Fruit fly (Drosophila melanogaster) whole organism, embryonic: ENCODE data around the gene crc.

Experiments
- Awh ChIP-seq: fragments of 200-800 bp; sonication (Bioruptor generic); IDR thresholded peaks from 2 replicates; pipeline ENCODE4, ENCODE4 v1.3.6; 2022; ENCODE audit warnings: missing biosample characterization, missing genetic modification characterization
- BtbVII ChIP-seq: fragments of 200-800 bp; sonication (Bioruptor generic); optimal IDR thresholded peaks from 3 replicates; lab custom pipeline; 2017; ENCODE audit warnings: missing biosample characterization, mild to moderate bottlenecking, missing genetic modification characterization
- CG10565 ChIP-seq: fragments of 200-800 bp; sonication (Bioruptor generic); optimal IDR thresholded peaks from 3 replicates; lab custom pipeline; 2016; ENCODE audit warnings: missing biosample characterization, mild to moderate bottlenecking, missing genetic modification characterization
- CG11398 ChIP-seq: fragments of 200-800 bp; sonication (Bioruptor generic); optimal IDR thresholded peaks from 2 replicates; lab custom pipeline; 2016; ENCODE audit warnings: missing biosample characterization, missing genetic modification characterization
- CG12071 ChIP-seq: fragments of 200-800 bp; sonication (Bioruptor generic); optimal IDR thresholded peaks from 3 replicates; lab custom pipeline; 2018; ENCODE audit warnings: missing biosample characterization, mild to moderate bottlenecking, missing genetic modification characterization
- CG12104 ChIP-seq: fragments of 200-800 bp; sonication (Bioruptor generic); optimal IDR thresholded peaks from 3 replicates; lab custom pipeline; 2016; ENCODE audit warnings: missing biosample characterization, missing genetic modification characterization
- CG12769 ChIP-seq: fragments of 200-800 bp; sonication (Bioruptor generic); optimal IDR thresholded peaks from 2 replicates; lab custom pipeline; 2019; ENCODE audit warnings: missing biosample characterization, mild to moderate bottlenecking, missing genetic modification characterization, moderate library complexity
- CG13424 ChIP-seq: fragments of 200-800 bp; sonication (Bioruptor generic); optimal IDR thresholded peaks from 2 replicates; lab custom pipeline; 2019; ENCODE audit warnings: missing biosample characterization, mild to moderate bottlenecking, missing genetic modification characterization, moderate library complexity
- CG15269 ChIP-seq: fragments of 200-800 bp; sonication (Bioruptor generic); optimal IDR thresholded peaks from 2 replicates; lab custom pipeline; 2018; ENCODE audit warnings: missing biosample characterization, mild to moderate bottlenecking, missing genetic modification characterization, moderate library complexity
- CG17385 ChIP-seq: fragments of 200-800 bp; sonication (Bioruptor generic); optimal IDR thresholded peaks from 3 replicates; lab custom pipeline; 2018; ENCODE audit warnings: missing biosample characterization, mild to moderate bottlenecking, missing genetic modification characterization
- CG2202 ChIP-seq: fragments of 200-800 bp; sonication (Bioruptor generic); optimal IDR thresholded peaks from 2 replicates; lab custom pipeline; 2018; ENCODE audit warnings: missing biosample characterization, mild to moderate bottlenecking, missing genetic modification characterization
- CG30403 ChIP-seq: fragments of 200-800 bp; sonication (Bioruptor generic); optimal IDR thresholded peaks from 3 replicates; lab custom pipeline; 2016; ENCODE audit warnings: missing biosample characterization, missing genetic modification characterization
- CG42726 ChIP-seq: fragments of 200-800 bp; sonication (Bioruptor generic); IDR thresholded peaks from 2 replicates; pipeline ENCODE4 v1.3.6; 2022; ENCODE audit warnings: missing biosample characterization, missing genetic modification characterization; ENCODE audit not compliant: partially characterized antibody
- CG4617 ChIP-seq: fragments of 200-800 bp; sonication (Bioruptor generic); optimal IDR thresholded peaks from 3 replicates; lab custom pipeline; 2016; ENCODE audit warnings: missing biosample characterization, missing genetic modification characterization, borderline replicate concordance
- CG6175 ChIP-seq: fragments of 200-800 bp; sonication (Bioruptor generic); IDR thresholded peaks from 3 replicates; pipeline ENCODE4 v1.3.6; 2022; ENCODE audit warnings: missing biosample characterization, missing genetic modification characterization
- CG7745 ChIP-seq: fragments of 200-800 bp; sonication (Bioruptor generic); optimal IDR thresholded peaks from 2 replicates; lab custom pipeline; 2018; ENCODE audit warnings: missing biosample characterization, mild to moderate bottlenecking, missing genetic modification characterization, moderate library complexity
- CG7839 ChIP-seq: fragments of 200-800 bp; sonication (Bioruptor generic); optimal IDR thresholded peaks from 3 replicates; lab custom pipeline; 2018; ENCODE audit warnings: missing biosample characterization, mild to moderate bottlenecking, missing genetic modification characterization, moderate library complexity
- CG7963 ChIP-seq: fragments of 200-800 bp; sonication (Bioruptor generic); IDR thresholded peaks from 3 replicates; pipeline ENCODE4 v1.3.6; 2022; ENCODE audit warnings: missing biosample characterization, missing genetic modification characterization; ENCODE audit not compliant: partially characterized antibody
- CG8089 ChIP-seq: fragments of 200-800 bp; sonication (Bioruptor generic); optimal IDR thresholded peaks from 3 replicates; lab custom pipeline; 2016; ENCODE audit warnings: missing biosample characterization, missing genetic modification characterization
- CG8765 ChIP-seq: fragments of 200-800 bp; sonication (Bioruptor generic); IDR thresholded peaks from 2 replicates; pipeline ENCODE4 v1.3.6; 2022; ENCODE audit warnings: missing biosample characterization, missing genetic modification characterization
- D19B ChIP-seq: fragments of 200-800 bp; sonication (Bioruptor generic); optimal IDR thresholded peaks from 2 replicates; lab custom pipeline; 2017; ENCODE audit warnings: missing biosample characterization, mild to moderate bottlenecking, missing genetic modification characterization
- Dll ChIP-seq: fragments of 200-800 bp; sonication (Bioruptor generic); IDR thresholded peaks from 4 replicates; pipeline ENCODE4 v1.3.6; 2022; ENCODE audit warnings: missing biosample characterization, missing genetic modification characterization; ENCODE audit not compliant: partially characterized antibody
- Dp ChIP-seq: fragments of 200-800 bp; sonication (Bioruptor generic); optimal IDR thresholded peaks from 2 replicates; lab custom pipeline; 2018; ENCODE audit warnings: missing biosample characterization, mild to moderate bottlenecking, missing genetic modification characterization, moderate library complexity
- HmgZ ChIP-seq: fragments of 200-800 bp; sonication (Bioruptor generic); optimal IDR thresholded peaks from 2 replicates; lab custom pipeline; 2018; ENCODE audit warnings: missing biosample characterization, mild to moderate bottlenecking, missing genetic modification characterization
- Hmr ChIP-seq: fragments of 200-800 bp; sonication (Bioruptor generic); optimal IDR thresholded peaks from 3 replicates; lab custom pipeline; 2017; ENCODE audit warnings: mild to moderate bottlenecking, missing biosample characterization, missing genetic modification reagents, missing genetic modification characterization
- Hr51 ChIP-seq, 2 experiments: fragments of 200-800 bp; sonication (Bioruptor generic); optimal IDR thresholded peaks; 2 replicates in 1 of 2; 3 replicates in 1 of 2; lab custom pipeline; 2016 to 2018; ENCODE audit warnings: missing biosample characterization in 2 of 2, missing genetic modification characterization in 2 of 2, mild to moderate bottlenecking in 1 of 2, moderate library complexity in 1 of 2
- Meics ChIP-seq: fragments of 200-800 bp; sonication (Bioruptor generic); optimal IDR thresholded peaks from 2 replicates; lab custom pipeline; 2017; ENCODE audit warnings: missing biosample characterization, mild to moderate bottlenecking, missing genetic modification characterization
- Myb ChIP-seq: fragments of 200-800 bp; sonication (Bioruptor generic); optimal IDR thresholded peaks from 2 replicates; lab custom pipeline; 2016; ENCODE audit warnings: missing biosample characterization, missing genetic modification characterization
- Pdp1 ChIP-seq, 2 experiments: fragments of 200-800 bp; sonication (Bioruptor generic); optimal IDR thresholded peaks; 3 replicates each; lab custom pipeline; 2016; ENCODE audit warnings: missing biosample characterization in 2 of 2, missing genetic modification characterization in 2 of 2, mild to moderate bottlenecking in 1 of 2, moderate library complexity in 1 of 2
- Ravus ChIP-seq: fragments of 200-800 bp; sonication (Bioruptor generic); IDR thresholded peaks from 2 replicates; pipeline ENCODE4 v1.3.6; 2022; ENCODE audit warnings: missing biosample characterization, missing genetic modification characterization
- Stat92E ChIP-seq, 3 experiments: fragments of >200 bp in 2 of 3; fragments of 200-800 bp in 1 of 3; sonication (Bioruptor generic) in 1 of 3; optimal IDR thresholded peaks; 2 replicates each; lab custom pipeline; 2017 to 2019; ENCODE audit warnings: missing biosample characterization in 3 of 3, missing genetic modification characterization in 3 of 3, mild to moderate bottlenecking in 1 of 3, moderate library complexity in 1 of 3
- Trl ChIP-seq, 3 experiments: fragments of >200 bp in 2 of 3; fragments of 200-800 bp in 1 of 3; sonication (Bioruptor generic) in 1 of 3; optimal IDR thresholded peaks; 2 replicates in 1 of 3; 3 replicates in 2 of 3; lab custom pipeline; 2016 to 2017; ENCODE audit warnings: missing biosample characterization in 1 of 3, missing genetic modification characterization in 1 of 3
- aop ChIP-seq: fragments of 200-800 bp; sonication (Bioruptor generic); IDR thresholded peaks from 2 replicates; pipeline ENCODE4 v1.3.6; 2022; ENCODE audit warnings: missing biosample characterization, missing genetic modification characterization
- bsh ChIP-seq, 2 experiments: fragments of 200-800 bp; sonication (Bioruptor generic); optimal IDR thresholded peaks; 2 replicates each; lab custom pipeline; 2017 to 2018; ENCODE audit warnings: mild to moderate bottlenecking in 2 of 2, missing biosample characterization in 2 of 2, missing genetic modification characterization in 2 of 2, moderate library complexity in 1 of 2
- cwo ChIP-seq: fragments of 200-800 bp; sonication (Bioruptor generic); optimal IDR thresholded peaks from 3 replicates; lab custom pipeline; 2017; ENCODE audit warnings: missing biosample characterization, missing genetic modification characterization, mild to moderate bottlenecking, moderate library complexity, missing genetic modification reagents
- danr ChIP-seq: fragments of 200-800 bp; sonication (Bioruptor generic); IDR thresholded peaks from 2 replicates; pipeline ENCODE4 v1.3.6; 2022; ENCODE audit warnings: missing biosample characterization, missing genetic modification characterization
- eyg ChIP-seq: fragments of 200-800 bp; sonication (Bioruptor generic); optimal IDR thresholded peaks from 3 replicates; lab custom pipeline; 2016; ENCODE audit warnings: missing biosample characterization, missing genetic modification characterization
- ftz-f1 ChIP-seq: fragments of 200-800 bp; sonication (Bioruptor generic); optimal IDR thresholded peaks from 2 replicates; lab custom pipeline; 2016; ENCODE audit warnings: missing biosample characterization, missing genetic modification characterization
- grau ChIP-seq: fragments of 200-800 bp; optimal IDR thresholded peaks from 3 replicates; lab custom pipeline; 2019; ENCODE audit warnings: missing biosample characterization, mild to moderate bottlenecking, missing genetic modification characterization, moderate library complexity
- lola ChIP-seq, 3 experiments: fragments of >200 bp in 2 of 3; fragments of 200-800 bp in 1 of 3; sonication (Bioruptor generic) in 1 of 3; optimal IDR thresholded peaks; 2 replicates each; lab custom pipeline; 2017 to 2019; ENCODE audit warnings: missing biosample characterization in 3 of 3, missing genetic modification characterization in 3 of 3, mild to moderate bottlenecking in 1 of 3, moderate library complexity in 1 of 3
- maf-S ChIP-seq: fragments of 200-800 bp; sonication (Bioruptor generic); optimal IDR thresholded peaks from 2 replicates; lab custom pipeline; 2016; ENCODE audit warnings: missing biosample characterization, missing genetic modification characterization
- prd ChIP-seq, 3 experiments: fragments of >200 bp in 2 of 3; fragments of 200-800 bp in 1 of 3; sonication (Bioruptor generic) in 1 of 3; optimal IDR thresholded peaks in 2 of 3; IDR thresholded peaks in 1 of 3; 2 replicates in 2 of 3; 3 replicates in 1 of 3; pipeline versions ENCODE4 v1.3.6 to Lab custom; 2017 to 2022; ENCODE audit warnings: missing biosample characterization in 1 of 3, missing genetic modification characterization in 1 of 3
- psq ChIP-seq: fragments of 200-800 bp; sonication (Bioruptor generic); optimal IDR thresholded peaks from 2 replicates; lab custom pipeline; 2017; ENCODE audit warnings: missing biosample characterization, missing genetic modification characterization
- slbo ChIP-seq: fragments of 200-800 bp; sonication (Bioruptor generic); IDR thresholded peaks from 2 replicates; pipeline ENCODE4 v1.3.6; 2022; ENCODE audit warnings: missing biosample characterization, missing genetic modification characterization
- tna ChIP-seq: fragments of 200-800 bp; sonication (Bioruptor generic); IDR thresholded peaks from 2 replicates; pipeline ENCODE4 v1.3.6; 2022; ENCODE audit warnings: missing biosample characterization, missing genetic modification characterization; ENCODE audit not compliant: partially characterized antibody
- twi ChIP-seq: fragments of 200-800 bp; optimal IDR thresholded peaks from 2 replicates; lab custom pipeline; 2019; ENCODE audit warnings: missing biosample characterization, mild to moderate bottlenecking, missing genetic modification characterization, moderate library complexity
- z ChIP-seq: fragments of 200-800 bp; sonication (Bioruptor generic); IDR thresholded peaks from 3 replicates; pipeline ENCODE4 v1.3.6; 2022; ENCODE audit warnings: missing biosample characterization, missing genetic modification characterization

Gene crc

dm6 chr2L:21309754-21310426 is 776 bp upstream of the crc start, which contains the start of gene Mondo (continued):
- TF ChIP-seq CG12104 (GFP tag; lab: Kevin White, UChicago) (no peak), CG30403 (GFP tag; lab: Kevin White, UChicago) (no peak), BtbVII (GFP tag; lab: Kevin White, UChicago) (no peak), CG12071 (GFP tag; lab: Kevin White, UChicago) (no peak), psq (GFP tag; lab: Kevin White, UChicago) (no peak), Awh (GFP tag; lab: Robert Waterston, UW) (peak; percentile 35), maf-S (GFP tag; lab: Kevin White, UChicago) (no peak), CG8089 (GFP tag; lab: Kevin White, UChicago) (no peak), Stat92E (GFP tag; optimal IDR thresholded peaks at IDR 0.05; lab: Kevin White, UChicago) (peak in 1 of 3 experiments; percentile 8), prd (optimal IDR thresholded peaks at IDR 0.05; lab: Kevin White, UChicago) (no peak), prd (GFP tag; IDR thresholded peaks at IDR 0.05; lab: Robert Waterston, UW) (peak; percentile 75), CG8765 (GFP tag; lab: Robert Waterston, UW) (no peak), Hmr (peak; percentile 2), Dp (GFP tag; lab: Kevin White, UChicago) (no peak), CG15269 (tag; lab: Kevin White, UChicago) (peak; percentile 44), Ravus (GFP tag; lab: Robert Waterston, UW) (no peak), Trl (optimal IDR thresholded peaks at IDR 0.05; lab: Kevin White, UChicago) (peak in 1 of 2 experiments; percentile 44), Trl (GFP tag; optimal IDR thresholded peaks at IDR 0.05; lab: Kevin White, UChicago) (no peak), CG2202 (no peak), eyg (GFP tag; lab: Kevin White, UChicago) (no peak), Hr51 (GFP tag; optimal IDR thresholded peaks at IDR 0.05; lab: Kevin White, UChicago) (peak in 1 of 2 experiments; percentile 41), lola (GFP tag; optimal IDR thresholded peaks at IDR 0.05; lab: Kevin White, UChicago) (no peak), CG12769 (tag; lab: Kevin White, UChicago) (peak; percentile 61), ftz-f1 (peak; percentile 96), CG4617 (peak; percentile 24), slbo (GFP tag; lab: Robert Waterston, UW) (peak; percentile 55), HmgZ (tag; lab: Kevin White, UChicago) (peak; percentile 6), CG7839 (peak; percentile 63), Meics (GFP tag; lab: Kevin White, UChicago) (peak; percentile 42), CG7963 (GFP tag; lab: Robert Waterston, UW) (no peak), CG17385 (GFP tag; lab: Kevin White, UChicago) (peak; percentile 34), Dll (GFP tag; lab: Robert Waterston, UW) (0 out of 4 replicates have a peak, but pooled peaks have one; percentile 10), tna (GFP tag; lab: Robert Waterston, UW) (no peak), D19B (GFP tag; lab: Kevin White, UChicago) (peak; percentile 10), CG11398 (GFP tag; lab: Kevin White, UChicago) (peak; percentile 7), aop (GFP tag; lab: Robert Waterston, UW) (no peak), danr (GFP tag; lab: Robert Waterston, UW) (no peak)

dm6 chr2L:21311200-21311689 is 579 bp downstream of the crc start:
- peak; percentile 64 for TF ChIP-seq grau (tag; lab: Kevin White, UChicago)
- TF ChIP-seq CG7745 (tag; lab: Kevin White, UChicago): no peak
- TF ChIP-seq z (GFP tag; lab: Robert Waterston, UW): no peak
- no peak for TF ChIP-seq Myb (GFP tag; lab: Kevin White, UChicago)
- no peak for TF ChIP-seq CG13424
- no peak for TF ChIP-seq twi
- TF ChIP-seq CG7839: no peak
- TF ChIP-seq Pdp1 (GFP tag; optimal IDR thresholded peaks at IDR 0.05; lab: Kevin White, UChicago): peak in 1 of 2 experiments; percentile 73
- no peak for TF ChIP-seq CG42726 (GFP tag; lab: Robert Waterston, UW)
- TF ChIP-seq bsh (GFP tag; optimal IDR thresholded peaks at IDR 0.05; lab: Kevin White, UChicago): no peak
- TF ChIP-seq CG6175 (GFP tag; lab: Robert Waterston, UW): 0 out of 3 replicates have a peak, but pooled peaks have one; percentile 70
- TF ChIP-seq cwo (GFP tag; lab: Kevin White, UChicago): peak; percentile 7
- TF ChIP-seq CG10565 (GFP tag; lab: Kevin White, UChicago): no peak
